Worm (Caenorhabditis elegans) whole organism, L4 larva: Measurements from ENCODE around the gene C29F9.6.

Experiments used
- F26F4.8 ChIP-seq: fragments of 200-800 bp; sonication (Bioruptor generic); conservative IDR thresholded peaks from 2 replicates; pipeline ENCODE4 v1.3.6; 2022; ENCODE audit warnings: missing genetic modification characterization, missing compliant biosample characterization
- R02D3.7 ChIP-seq: fragments of 150-350 bp; sonication (generic microtip); optimal IDR thresholded peaks from 3 replicates; lab custom pipeline; 2014; ENCODE audit warnings: missing biosample characterization, missing genetic modification characterization
- T20F7.1 ChIP-seq: fragments of 200-800 bp; sonication (Bioruptor generic); optimal IDR thresholded peaks from 2 replicates; lab custom pipeline; 2018; ENCODE audit warnings: mild to moderate bottlenecking, missing genetic modification characterization, missing compliant biosample characterization
- T26A8.4 ChIP-seq: fragments of 200-800 bp; sonication (Bioruptor generic); IDR thresholded peaks from 2 replicates; pipeline ENCODE4 v1.3.6; 2022; ENCODE audit warnings: missing genetic modification characterization, missing compliant biosample characterization
- Y105C5A.15 ChIP-seq: fragments of 200-800 bp; sonication (Bioruptor generic); IDR thresholded peaks from 2 replicates; pipeline ENCODE4 v1.3.6; 2022; ENCODE audit warnings: missing genetic modification characterization, missing compliant biosample characterization
- Y75B8A.6 ChIP-seq: fragments of 200-800 bp; sonication (Bioruptor generic); IDR thresholded peaks from 2 replicates; pipeline ENCODE4 v1.3.6; 2022; ENCODE audit warnings: missing genetic modification reagents, missing genetic modification characterization, missing compliant biosample characterization
- ZK337.2 ChIP-seq: fragments of 200-800 bp; sonication (Bioruptor generic); IDR thresholded peaks from 2 replicates; pipeline ENCODE4 v1.3.6; 2022; ENCODE audit warnings: missing genetic modification reagents, missing genetic modification characterization, missing compliant biosample characterization
- aha-1 ChIP-seq: fragments of 150-350 bp; peaks from one replicate; lab custom pipeline; 2014; ENCODE audit warnings: missing biosample characterization, missing genetic modification characterization
- aly-2 ChIP-seq: sonication (generic microtip); optimal IDR thresholded peaks from 2 replicates; lab custom pipeline; 2018; ENCODE audit warnings: missing biosample characterization, missing genetic modification characterization
- arid-1 ChIP-seq: fragments of 200-800 bp; sonication (Bioruptor generic); conservative IDR thresholded peaks from 2 replicates; pipeline ENCODE4 v1.3.6; 2022; ENCODE audit warnings: missing genetic modification reagents, missing genetic modification characterization, missing compliant biosample characterization
- attf-4 ChIP-seq: sonication (generic microtip); optimal IDR thresholded peaks from 3 replicates; lab custom pipeline; 2017; ENCODE audit warnings: missing biosample characterization, missing genetic modification characterization
- ceh-20 ChIP-seq: fragments of 200-800 bp; sonication (Bioruptor generic); IDR thresholded peaks from 2 replicates; pipeline ENCODE4 v1.3.6; 2022; ENCODE audit warnings: missing genetic modification reagents, missing genetic modification characterization, missing compliant biosample characterization
- ceh-28 ChIP-seq: fragments of 150-350 bp; optimal IDR thresholded peaks from 2 replicates; lab custom pipeline; 2014; ENCODE audit warnings: missing biosample characterization, missing genetic modification reagents, missing genetic modification characterization
- ceh-32 ChIP-seq: sonication (generic microtip); optimal IDR thresholded peaks from 2 replicates; lab custom pipeline; 2016; ENCODE audit warnings: mild to moderate bottlenecking, missing genetic modification characterization, missing compliant biosample characterization; ENCODE audit not compliant: poor library complexity
- ceh-44 ChIP-seq: fragments of 200-800 bp; sonication (Bioruptor generic); IDR thresholded peaks from 2 replicates; pipeline ENCODE4 v1.3.6; 2022; ENCODE audit warnings: missing genetic modification reagents, missing genetic modification characterization, missing compliant biosample characterization
- ctbp-1 ChIP-seq: fragments of 200-800 bp; sonication (Bioruptor generic); IDR thresholded peaks from 2 replicates; pipeline ENCODE4 v1.3.6; 2022; ENCODE audit warnings: missing genetic modification reagents, missing genetic modification characterization, missing compliant biosample characterization
- daf-8 ChIP-seq: fragments of 200-800 bp; sonication (Bioruptor generic); IDR thresholded peaks from 2 replicates; pipeline ENCODE4 v1.3.6; 2022; ENCODE audit warnings: missing genetic modification characterization, missing compliant biosample characterization
- dmd-6 ChIP-seq: fragments of 200-800 bp; sonication (Bioruptor generic); IDR thresholded peaks from 2 replicates; pipeline ENCODE4 v1.3.6; 2022; ENCODE audit warnings: missing genetic modification reagents, missing genetic modification characterization, missing compliant biosample characterization
- dmd-8 ChIP-seq: fragments of 200-800 bp; sonication (Bioruptor generic); IDR thresholded peaks from 2 replicates; pipeline ENCODE4 v1.3.6; 2022; ENCODE audit warnings: missing genetic modification characterization, missing compliant biosample characterization
- dmd-9 ChIP-seq: fragments of 200-800 bp; sonication (Bioruptor generic); IDR thresholded peaks from 2 replicates; pipeline ENCODE4 v1.3.6; 2022; ENCODE audit warnings: missing genetic modification reagents, missing genetic modification characterization, missing compliant biosample characterization
- egl-43 ChIP-seq: fragments of 200-800 bp; sonication (Bioruptor generic); IDR thresholded peaks from 2 replicates; pipeline ENCODE4 v1.3.6; 2022; ENCODE audit warnings: missing genetic modification reagents, missing genetic modification characterization, missing compliant biosample characterization
- gei-8 ChIP-seq: fragments of 200-800 bp; sonication (Bioruptor generic); optimal IDR thresholded peaks from 2 replicates; lab custom pipeline; 2018; ENCODE audit warnings: mild to moderate bottlenecking, missing genetic modification characterization, missing compliant biosample characterization
- hlh-11 ChIP-seq: fragments of 200-800 bp; sonication (Bioruptor generic); optimal IDR thresholded peaks from 2 replicates; lab custom pipeline; 2018; ENCODE audit warnings: mild to moderate bottlenecking, missing genetic modification characterization, missing compliant biosample characterization
- lin-15B ChIP-seq: fragments of 150-350 bp; sonication (generic microtip); optimal IDR thresholded peaks from 3 replicates; lab custom pipeline; 2014; ENCODE audit warnings: missing biosample characterization, missing genetic modification characterization
- lin-39 ChIP-seq: fragments of 150-350 bp; optimal IDR thresholded peaks from 2 replicates; lab custom pipeline; 2014; ENCODE audit warnings: missing biosample characterization, missing genetic modification reagents, missing genetic modification characterization
- mdl-1 ChIP-seq, 2 experiments: fragments of 150-350 bp in 1 of 2; sonication (generic microtip) in 1 of 2; optimal IDR thresholded peaks; 2 replicates each; lab custom pipeline; 2014 to 2017; ENCODE audit warnings: missing biosample characterization in 2 of 2, missing genetic modification characterization in 2 of 2
- mdt-29 ChIP-seq: fragments of 200-800 bp; sonication (Bioruptor generic); IDR thresholded peaks from 2 replicates; pipeline ENCODE4 v1.3.6; 2022; ENCODE audit warnings: missing genetic modification reagents, missing genetic modification characterization, missing compliant biosample characterization
- mep-1 ChIP-seq: fragments of 150-350 bp; sonication (generic microtip); optimal IDR thresholded peaks from 3 replicates; lab custom pipeline; 2014; ENCODE audit warnings: missing biosample characterization, missing genetic modification characterization
- mes-2 ChIP-seq: sonication (generic microtip); optimal IDR thresholded peaks from 2 replicates; lab custom pipeline; 2016; ENCODE audit warnings: missing genotype, mild to moderate bottlenecking, missing genetic modification characterization, missing compliant biosample characterization; ENCODE audit not compliant: poor library complexity, severe bottlenecking
- mxl-3 ChIP-seq: fragments of 200-800 bp; sonication (Bioruptor generic); optimal IDR thresholded peaks from 2 replicates; lab custom pipeline; 2018; ENCODE audit warnings: mild to moderate bottlenecking, missing genetic modification characterization, missing compliant biosample characterization
- nhr-10 ChIP-seq: fragments of 150-350 bp; optimal IDR thresholded peaks from 2 replicates; lab custom pipeline; 2014; ENCODE audit warnings: missing biosample characterization, missing genetic modification characterization
- nhr-102 ChIP-seq: sonication (generic microtip); optimal IDR thresholded peaks from 2 replicates; lab custom pipeline; 2016; ENCODE audit warnings: mild to moderate bottlenecking, missing genetic modification characterization, moderate library complexity, missing compliant biosample characterization
- nhr-237 ChIP-seq: sonication (generic microtip); optimal IDR thresholded peaks from 2 replicates; lab custom pipeline; 2017; ENCODE audit warnings: missing biosample characterization, missing genetic modification characterization
- nhr-28 ChIP-seq: fragments of 150-350 bp; optimal IDR thresholded peaks from 2 replicates; lab custom pipeline; 2014; ENCODE audit warnings: missing biosample characterization, missing genetic modification characterization
- nhr-42 ChIP-seq: fragments of 200-800 bp; sonication (Bioruptor generic); IDR thresholded peaks from 2 replicates; pipeline ENCODE4 v1.3.6; 2022; ENCODE audit warnings: missing genetic modification characterization, missing compliant biosample characterization
- nhr-48 ChIP-seq: sonication (generic microtip); optimal IDR thresholded peaks from 2 replicates; lab custom pipeline; 2016; ENCODE audit warnings: mild to moderate bottlenecking, missing genetic modification characterization, missing compliant biosample characterization
- nhr-77 ChIP-seq: fragments of 150-350 bp; optimal IDR thresholded peaks from 2 replicates; lab custom pipeline; 2014; ENCODE audit warnings: missing biosample characterization, missing genetic modification characterization
- pha-4 ChIP-seq, 2 experiments: fragments of 150-350 bp in 1 of 2; fragments of 200-800 bp in 1 of 2; sonication (Bioruptor generic) in 1 of 2; IDR thresholded peaks in 1 of 2; optimal IDR thresholded peaks in 1 of 2; 2 replicates each; pipeline versions ENCODE4 v1.3.6 to Lab custom; 2014 to 2022; ENCODE audit warnings: missing genetic modification characterization in 2 of 2, missing genetic modification reagents in 2 of 2, missing biosample characterization in 1 of 2, missing compliant biosample characterization in 1 of 2
- pqm-1 ChIP-seq: sonication (generic microtip); optimal IDR thresholded peaks from 2 replicates; lab custom pipeline; 2017; ENCODE audit warnings: missing biosample characterization, missing genetic modification characterization
- rbr-2 ChIP-seq: sonication (generic microtip); optimal IDR thresholded peaks from 2 replicates; lab custom pipeline; 2016; ENCODE audit warnings: missing genotype, missing genetic modification characterization, missing compliant biosample characterization
- set-16 ChIP-seq: fragments of 200-800 bp; sonication (Bioruptor generic); IDR thresholded peaks from 2 replicates; pipeline ENCODE4 v1.3.6; 2022; ENCODE audit warnings: missing genetic modification reagents, missing genetic modification characterization, missing compliant biosample characterization
- spr-1 ChIP-seq: sonication (generic microtip); optimal IDR thresholded peaks from 2 replicates; lab custom pipeline; 2016; ENCODE audit warnings: mild to moderate bottlenecking, missing genetic modification characterization, missing compliant biosample characterization
- spr-3 ChIP-seq: fragments of 200-800 bp; sonication (Bioruptor generic); optimal IDR thresholded peaks from 2 replicates; lab custom pipeline; 2018; ENCODE audit warnings: mild to moderate bottlenecking, missing genetic modification characterization, missing compliant biosample characterization
- tra-1 ChIP-seq: fragments of 200-800 bp; sonication (Bioruptor generic); IDR thresholded peaks from 2 replicates; pipeline ENCODE4 v1.3.6; 2022; ENCODE audit warnings: missing genetic modification reagents, missing genetic modification characterization, missing compliant biosample characterization
- unc-130 ChIP-seq: sonication (generic microtip); optimal IDR thresholded peaks from 2 replicates; lab custom pipeline; 2016; ENCODE audit warnings: missing genetic modification reagents, missing genetic modification characterization, missing compliant biosample characterization
- unc-39 ChIP-seq: sonication (generic microtip); optimal IDR thresholded peaks from 2 replicates; lab custom pipeline; 2017; ENCODE audit warnings: missing biosample characterization, missing genetic modification characterization
- zip-2 ChIP-seq: fragments of 150-350 bp; optimal IDR thresholded peaks from 2 replicates; lab custom pipeline; 2014; ENCODE audit warnings: missing biosample characterization, missing genetic modification characterization
- ztf-11 ChIP-seq: fragments of 150-350 bp; optimal IDR thresholded peaks from 2 replicates; lab custom pipeline; 2014; ENCODE audit warnings: missing biosample characterization, missing genetic modification characterization
- ztf-7 ChIP-seq: fragments of 150-350 bp; optimal IDR thresholded peaks from 2 replicates; lab custom pipeline; 2014; ENCODE audit warnings: missing biosample characterization, missing genetic modification characterization

The C29F9.6 gene

ce11 chrIII:120199-120598 lies 5.5 kb downstream of the C29F9.6 start, which contains the start of gene pals-24 (continued):
- TF ChIP-seq mdl-1 (tag; optimal IDR thresholded peaks at IDR 0.05; lab: Kevin White, UChicago) (no peak), arid-1 (GFP tag; lab: Robert Waterston, UW) (no peak), lin-15B (no peak), spr-3 (GFP tag; lab: Kevin White, UChicago) (no peak), nhr-102 (tag; lab: Kevin White, UChicago) (no peak), ztf-11 (tag; lab: Kevin White, UChicago) (no peak), ztf-7 (tag; lab: Kevin White, UChicago) (no peak), lin-39 (tag; lab: Kevin White, UChicago) (no peak), mxl-3 (GFP tag; lab: Kevin White, UChicago) (peak; percentile 3), attf-4 (tag; lab: Kevin White, UChicago) (no peak), egl-43 (no peak), nhr-77 (tag; lab: Kevin White, UChicago) (no peak), tra-1 (no peak), unc-130 (GFP tag; lab: Kevin White, UChicago) (no peak), rbr-2 (tag; lab: Kevin White, UChicago) (no peak), R02D3.7 (tag; lab: Kevin White, UChicago) (no peak), ceh-32 (no peak), aha-1 (tag; lab: Kevin White, UChicago) (peak; percentile 62), pqm-1 (tag; lab: Kevin White, UChicago) (peak; percentile 94), pha-4 (GFP tag; IDR thresholded peaks at IDR 0.05; lab: Robert Waterston, UW) (no peak), pha-4 (tag; optimal IDR thresholded peaks at IDR 0.05; lab: Kevin White, UChicago) (no peak), Y75B8A.6 (GFP tag; lab: Robert Waterston, UW) (no peak), dmd-8 (GFP tag; lab: Robert Waterston, UW) (no peak), hlh-11 (peak; percentile 74), ceh-28 (tag; lab: Kevin White, UChicago) (no peak), nhr-28 (peak; percentile 86), unc-39 (tag; lab: Kevin White, UChicago) (no peak), dmd-6 (GFP tag; lab: Robert Waterston, UW) (peak; percentile 59), ctbp-1 (GFP tag; lab: Robert Waterston, UW) (no peak), mdt-29 (no peak), gei-8 (no peak), T20F7.1 (no peak), Y105C5A.15 (GFP tag; lab: Robert Waterston, UW) (no peak), zip-2 (tag; lab: Kevin White, UChicago) (peak; percentile 46), ZK337.2 (GFP tag; lab: Robert Waterston, UW) (no peak), ceh-44 (GFP tag; lab: Robert Waterston, UW) (no peak), spr-1 (no peak), T26A8.4 (GFP tag; lab: Robert Waterston, UW) (no peak)
- TF ChIP-seq, all 104 proteins: peak for 10

- 0 out of 2 replicates have a peak, but pooled peaks have one; percentile 23 for TF ChIP-seq egl-43
- TF ChIP-seq set-16 (GFP tag; lab: Robert Waterston, UW) = peak; percentile 82
These were observed 7.3 kb downstream of the C29F9.6 start, which contains the start of gene C29F9.12 for ce11 chrIII:121983-122449. C29F9.12 (minus strand) TSS chrIII:122033.

- TF ChIP-seq nhr-48 (tag; lab: Kevin White, UChicago) (no peak), dmd-9 (GFP tag; lab: Robert Waterston, UW) (no peak), nhr-10 (tag; lab: Kevin White, UChicago) (no peak), set-16 (GFP tag; lab: Robert Waterston, UW) (no peak), aly-2 (tag; lab: Kevin White, UChicago) (no peak), daf-8 (GFP tag; lab: Robert Waterston, UW) (no peak), arid-1 (GFP tag; lab: Robert Waterston, UW) (no peak), mes-2 (tag; lab: Kevin White, UChicago) (no peak), ceh-20 (no peak), T26A8.4 (GFP tag; lab: Robert Waterston, UW) (no peak), nhr-42 (no peak), nhr-237 (tag; lab: Kevin White, UChicago) (no peak), dmd-6 (GFP tag; lab: Robert Waterston, UW) (no peak), F26F4.8 (no peak), tra-1 (no peak), attf-4 (tag; lab: Kevin White, UChicago) (no peak), nhr-77 (tag; lab: Kevin White, UChicago) (no peak), spr-3 (GFP tag; lab: Kevin White, UChicago) (no peak), Y105C5A.15 (GFP tag; lab: Robert Waterston, UW) (no peak), mep-1 (no peak)
- TF ChIP-seq, all 104 proteins: peak for 0
These were observed 9.8 kb downstream of the C29F9.6 start, which contains the start of gene pals-23 for ce11 chrIII:124478-124877. pals-23 (plus strand) TSS chrIII:124778.
